Worm (Caenorhabditis elegans): ENCODE data around the gene srh-194.
"Not testable (repeated sequence)": the region's sequence is repeated elsewhere in the genome, so short reads cannot be mapped to it uniquely, and the experiment has no call there.

srh-194 gene

ce11 chrV:4271258-4271657 lies 22.1 kb downstream of the srh-194 start, which contains the start of gene srt-38:
Gene srt-38, minus strand, starts transcription at chrV:4271358.
- TF ChIP-seq mes-4 (tag; optimal IDR thresholded peaks at IDR 0.05); tbx-9 (tag; optimal IDR thresholded peaks at IDR 0.05; ENCODE audit: borderline replicate concordance); egrh-3 (GFP tag; IDR thresholded peaks at IDR 0.05): not testable (repeated sequence)

ce11 chrV:4268213-4268612 lies 25.1 kb downstream of the srh-194 start, which contains the start of gene srt-36:
Gene srt-36, minus strand, starts transcription at chrV:4268313.
- TF ChIP-seq snpc-1.3 (tag; optimal IDR thresholded peaks at IDR 0.05; ENCODE audit: insufficient read depth); ceh-100 (GFP tag; IDR thresholded peaks at IDR 0.05); nhr-80 (tag; optimal IDR thresholded peaks at IDR 0.05): not testable (repeated sequence)

ce11 chrV:4264516-4264915 lies 28.8 kb downstream of the srh-194 start, which contains the start of gene srt-35:
Gene srt-35, minus strand, starts transcription at chrV:4264616.
- no peak for TF ChIP-seq ztf-28 (GFP tag; IDR thresholded peaks at IDR 0.05)
- no peak for TF ChIP-seq dox-1 (GFP tag; IDR thresholded peaks at IDR 0.05)
- no peak for TF ChIP-seq Y53G8AR.9 (GFP tag; conservative IDR thresholded peaks at IDR 0.05)
- TF ChIP-seq D2030.7 (GFP tag; IDR thresholded peaks at IDR 0.05), result no peak
- no peak for TF ChIP-seq egl-18 (GFP tag; IDR thresholded peaks at IDR 0.05)
- no peak for TF ChIP-seq ama-1 (optimal IDR thresholded peaks at IDR 0.05)
- TF ChIP-seq ama-1 (GFP tag; optimal IDR thresholded peaks at IDR 0.05), result no peak
- no peak for TF ChIP-seq chd-7 (tag; optimal IDR thresholded peaks at IDR 0.05)

DNA sequence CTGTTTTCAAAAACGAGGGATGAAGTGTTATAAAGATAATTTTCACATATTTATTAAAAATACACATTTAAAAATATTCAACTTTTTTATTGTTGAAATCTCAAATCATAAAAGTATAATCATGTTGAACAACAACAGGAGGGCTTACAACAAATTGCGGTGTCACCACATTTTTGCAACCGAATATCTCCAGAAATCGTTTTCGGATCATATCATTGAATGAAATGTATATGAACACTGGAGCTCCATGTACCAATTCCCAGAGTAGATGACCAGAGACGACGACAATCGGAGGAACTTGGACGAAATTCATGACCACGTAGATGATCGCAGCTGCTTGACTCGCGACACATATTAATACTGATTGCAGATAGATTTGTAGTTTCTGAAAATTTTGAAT lies 31.9 kb downstream of the srh-194 start:
- TF ChIP-seq hlh-12 (tag; optimal IDR thresholded peaks at IDR 0.05) (no peak), nhr-179 (tag; optimal IDR thresholded peaks at IDR 0.05) (no peak), rec-8 (tag; optimal IDR thresholded peaks at IDR 0.05) (no peak), somi-1 (GFP tag; optimal IDR thresholded peaks at IDR 0.05) (no peak), ceh-58 (GFP tag; IDR thresholded peaks at IDR 0.05) (no peak), attf-5 (GFP tag; optimal IDR thresholded peaks at IDR 0.05) (no peak), ztf-22 (GFP tag; optimal IDR thresholded peaks at IDR 0.05) (no peak), Y53G8AR.9 (GFP tag; conservative IDR thresholded peaks at IDR 0.05) (no peak), lin-40 (tag; optimal IDR thresholded peaks at IDR 0.05) (no peak), ccch-3 (GFP tag; optimal IDR thresholded peaks at IDR 0.05) (no peak), lsl-1 (GFP tag; optimal IDR thresholded peaks at IDR 0.05) (no peak), B0336.3 (GFP tag; IDR thresholded peaks at IDR 0.05) (no peak), Y67H2A.10 (GFP tag; conservative IDR thresholded peaks at IDR 0.05) (no peak), nfya-2 (GFP tag; IDR thresholded peaks at IDR 0.05) (no peak), xnd-1 (tag; optimal IDR thresholded peaks at IDR 0.05) (no peak), aptf-3 (GFP tag; IDR thresholded peaks at IDR 0.05) (no peak), bed-2 (GFP tag; IDR thresholded peaks at IDR 0.05) (no peak)

ce11 chrV:4260090-4260489 lies 33.2 kb downstream of the srh-194 start, which contains the start of gene srt-3:
Gene srt-3, minus strand, starts transcription at chrV:4260190.
- TF ChIP-seq madf-8 (GFP tag; conservative IDR thresholded peaks at IDR 0.05) (no peak), somi-1 (GFP tag; optimal IDR thresholded peaks at IDR 0.05) (no peak), pha-4 (tag; optimal IDR thresholded peaks at IDR 0.05) (no peak), lin-40 (tag; optimal IDR thresholded peaks at IDR 0.05) (no peak), hmg-20 (GFP tag; IDR thresholded peaks at IDR 0.05) (no peak)
